Fruit fly (Drosophila melanogaster): ENCODE measurements around the gene CG11672.
A peak's percentile ranks its signal among the peaks of the same experiment; 100 is the strongest.

CG11672 gene

DNA sequence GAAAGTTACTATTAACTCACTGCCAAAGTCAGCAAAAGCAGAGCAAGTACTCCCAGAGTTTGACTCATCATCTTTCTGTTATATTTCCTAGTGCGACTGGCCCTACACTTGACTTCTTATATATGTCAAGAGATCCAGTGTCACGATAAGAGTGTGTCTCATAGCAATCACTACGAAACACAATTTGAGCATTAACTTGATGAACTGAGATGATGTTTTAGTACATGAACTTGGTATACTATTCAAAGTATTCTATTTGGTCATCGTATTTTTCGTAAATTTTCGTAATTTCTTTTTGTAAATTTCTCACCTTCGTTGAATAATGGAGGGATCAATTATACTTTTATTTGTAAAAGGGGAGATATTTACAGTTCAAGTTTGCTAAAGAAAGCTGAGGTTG, at the start of gene CG11672:
Gene CG11672, minus strand, starts transcription at position 101 of the 400 bp plus-strand sequence.
- TF ChIP-seq CG9948 (tag; optimal IDR thresholded peaks at IDR 0.05) (no peak), D1 (tag; optimal IDR thresholded peaks at IDR 0.05) (no peak), CG10348 (GFP tag; IDR thresholded peaks at IDR 0.05) (no peak), fd96Ca (GFP tag; IDR thresholded peaks at IDR 0.05) (no peak), CG14655 (GFP tag; optimal IDR thresholded peaks at IDR 0.05) (no peak), rn (GFP tag; IDR thresholded peaks at IDR 0.05) (no peak), CG4496 (GFP tag; IDR thresholded peaks at IDR 0.05) (no peak), Pif1A (GFP tag; optimal IDR thresholded peaks at IDR 0.05) (no peak), CG32121 (GFP tag; IDR thresholded peaks at IDR 0.05) (no peak), CG34367 (tag; optimal IDR thresholded peaks at IDR 0.05) (no peak), CG17806 (tag; optimal IDR thresholded peaks at IDR 0.05) (no peak), Pif1B (GFP tag; optimal IDR thresholded peaks at IDR 0.05) (no peak)

dm6 chr3R:8336012-8336567, 45.7 kb upstream of the CG11672 start:
- no peak for TF ChIP-seq CG32121 (GFP tag; IDR thresholded peaks at IDR 0.05)

- TF ChIP-seq CG15710 (tag; optimal IDR thresholded peaks at IDR 0.05) (no peak), fd96Ca (GFP tag; IDR thresholded peaks at IDR 0.05) (0 out of 3 replicates have a peak, but pooled peaks have one; percentile 28)
Measured at dm6 chr3R:8334982-8335381, 44.6 kb upstream of the CG11672 start.

- TF ChIP-seq EcR (GFP tag; optimal IDR thresholded peaks at IDR 0.05) (no peak), CG17806 (tag; optimal IDR thresholded peaks at IDR 0.05) (no peak), CG4496 (GFP tag; IDR thresholded peaks at IDR 0.05) (no peak), CG14655 (GFP tag; optimal IDR thresholded peaks at IDR 0.05) (no peak), CG32121 (GFP tag; IDR thresholded peaks at IDR 0.05) (no peak), CG13204 (GFP tag; optimal IDR thresholded peaks at IDR 0.05) (no peak), CG12605 (GFP tag; IDR thresholded peaks at IDR 0.05) (no peak), CG9948 (tag; optimal IDR thresholded peaks at IDR 0.05) (no peak), CG8159 (tag; optimal IDR thresholded peaks at IDR 0.05) (no peak), Pif1A (GFP tag; optimal IDR thresholded peaks at IDR 0.05) (no peak), CG8301 (tag; optimal IDR thresholded peaks at IDR 0.05) (no peak), Pif1B (GFP tag; optimal IDR thresholded peaks at IDR 0.05) (no peak), CG10348 (GFP tag; IDR thresholded peaks at IDR 0.05) (no peak), D1 (tag; optimal IDR thresholded peaks at IDR 0.05) (no peak), Snoo (tag; optimal IDR thresholded peaks at IDR 0.05) (no peak), rn (GFP tag; IDR thresholded peaks at IDR 0.05) (no peak), fd96Ca (GFP tag; IDR thresholded peaks at IDR 0.05) (no peak), CG34367 (tag; optimal IDR thresholded peaks at IDR 0.05) (no peak), gl (tag; optimal IDR thresholded peaks at IDR 0.05) (no peak), Ets98B (GFP tag; IDR thresholded peaks at IDR 0.05) (no peak)
Measured at dm6 chr3R:8334471-8334783, 44.0 kb upstream of the CG11672 start.

dm6 chr3R:8333768-8334470, 43.5 kb upstream of the CG11672 start, which contains the start of gene Poxm:
Gene Poxm (minus strand): TSS chr3R:8333792.
- TF ChIP-seq D1 (tag; optimal IDR thresholded peaks at IDR 0.05) (peak; percentile 93), Ets98B (GFP tag; IDR thresholded peaks at IDR 0.05) (peak; percentile 86), gl (tag; optimal IDR thresholded peaks at IDR 0.05) (peak; percentile 76), CG32121 (GFP tag; IDR thresholded peaks at IDR 0.05) (peak; percentile 93), CG13204 (GFP tag; optimal IDR thresholded peaks at IDR 0.05) (peak; percentile 74), CG8301 (tag; optimal IDR thresholded peaks at IDR 0.05) (peak; percentile 96), CG4496 (GFP tag; IDR thresholded peaks at IDR 0.05) (peak; percentile 90), Pif1B (GFP tag; optimal IDR thresholded peaks at IDR 0.05) (peak; percentile 91), CG8159 (tag; optimal IDR thresholded peaks at IDR 0.05) (peak; percentile 98), CG12605 (GFP tag; IDR thresholded peaks at IDR 0.05) (peak; percentile 74), rn (GFP tag; IDR thresholded peaks at IDR 0.05) (peak; percentile 87), CG15710 (tag; optimal IDR thresholded peaks at IDR 0.05) (peak; percentile 97), CG9948 (tag; optimal IDR thresholded peaks at IDR 0.05) (peak; percentile 95), CG17806 (tag; optimal IDR thresholded peaks at IDR 0.05) (peak; percentile 94), Pif1A (GFP tag; optimal IDR thresholded peaks at IDR 0.05) (peak; percentile 89), Snoo (tag; optimal IDR thresholded peaks at IDR 0.05) (peak; percentile 95), CG14655 (GFP tag; optimal IDR thresholded peaks at IDR 0.05) (peak; percentile 99), fd96Ca (GFP tag; IDR thresholded peaks at IDR 0.05) (peak; percentile 91), CG34367 (tag; optimal IDR thresholded peaks at IDR 0.05) (peak; percentile 90), EcR (GFP tag; optimal IDR thresholded peaks at IDR 0.05) (no peak), CG10348 (GFP tag; IDR thresholded peaks at IDR 0.05) (peak; percentile 90)

- TF ChIP-seq CG12605 (GFP tag; IDR thresholded peaks at IDR 0.05) (no peak), EcR (GFP tag; optimal IDR thresholded peaks at IDR 0.05) (peak; percentile 16), CG13204 (GFP tag; optimal IDR thresholded peaks at IDR 0.05) (no peak)
Measured at dm6 chr3R:8329628-8330027, 39.2 kb upstream of the CG11672 start.
